Fruit fly (Drosophila melanogaster) whole organism, embryonic: ENCODE measurements around the gene CG8379.

Experiments used
- Atf6 ChIP-seq: fragments of 200-800 bp; sonication (Bioruptor generic); IDR thresholded peaks from 2 replicates; pipeline ENCODE4 v1.3.6; 2022; ENCODE audit warnings: missing biosample characterization, missing genetic modification characterization
- CG10267 ChIP-seq: fragments of 200-800 bp; sonication (Bioruptor generic); optimal IDR thresholded peaks from 2 replicates; lab custom pipeline; 2018; ENCODE audit warnings: missing biosample characterization, mild to moderate bottlenecking, missing genetic modification characterization, moderate library complexity
- CG12219 ChIP-seq: fragments of 200-800 bp; sonication (Bioruptor generic); optimal IDR thresholded peaks from 3 replicates; lab custom pipeline; 2018; ENCODE audit warnings: missing biosample characterization, mild to moderate bottlenecking, missing genetic modification characterization
- CG14014 ChIP-seq: fragments of 200-800 bp; sonication (Bioruptor generic); IDR thresholded peaks from 2 replicates; pipeline ENCODE4 v1.3.6; 2022; ENCODE audit warnings: missing biosample characterization, missing genetic modification characterization
- CG14667 ChIP-seq: fragments of 200-800 bp; sonication (Bioruptor generic); IDR thresholded peaks from 2 replicates; pipeline ENCODE4 v1.3.6; 2022; ENCODE audit warnings: missing biosample characterization, missing genetic modification characterization
- CG15073 ChIP-seq: fragments of 200-800 bp; sonication (Bioruptor generic); optimal IDR thresholded peaks from 2 replicates; lab custom pipeline; 2016; ENCODE audit warnings: missing biosample characterization, missing genetic modification characterization
- CG15479 ChIP-seq: fragments of 200-800 bp; sonication (Bioruptor generic); optimal IDR thresholded peaks from 3 replicates; lab custom pipeline; 2019; ENCODE audit warnings: missing biosample characterization, mild to moderate bottlenecking, missing genetic modification characterization, moderate library complexity
- CG15514 ChIP-seq: fragments of 200-800 bp; sonication (Bioruptor generic); optimal IDR thresholded peaks from 3 replicates; lab custom pipeline; 2017; ENCODE audit warnings: missing biosample characterization, missing genetic modification characterization, mild to moderate bottlenecking, moderate library complexity, missing genetic modification reagents
- CG16779 ChIP-seq: fragments of 200-800 bp; sonication (Bioruptor generic); IDR thresholded peaks from 2 replicates; pipeline ENCODE4 v1.3.6; 2022; ENCODE audit warnings: missing biosample characterization, missing genetic modification characterization
- CG2875 ChIP-seq: fragments of 200-800 bp; sonication (Bioruptor generic); optimal IDR thresholded peaks from 2 replicates; lab custom pipeline; 2017; ENCODE audit warnings: missing biosample characterization, mild to moderate bottlenecking, missing genetic modification characterization, missing genetic modification reagents
- CG4328 ChIP-seq: fragments of 200-800 bp; sonication (Bioruptor generic); optimal IDR thresholded peaks from 3 replicates; lab custom pipeline; 2017; ENCODE audit warnings: missing biosample characterization, missing genetic modification reagents, missing genetic modification characterization
- CG4404 ChIP-seq: fragments of 200-800 bp; sonication (Bioruptor generic); IDR thresholded peaks from 2 replicates; pipeline ENCODE4 v1.3.6; 2022; ENCODE audit warnings: missing biosample characterization, missing genetic modification characterization
- CG4707 ChIP-seq: fragments of 200-800 bp; sonication (Bioruptor generic); optimal IDR thresholded peaks from 2 replicates; lab custom pipeline; 2018; ENCODE audit warnings: missing biosample characterization, mild to moderate bottlenecking, missing genetic modification characterization, moderate library complexity
- CG7357 ChIP-seq: fragments of 200-800 bp; sonication (Bioruptor generic); IDR thresholded peaks from 3 replicates; pipeline ENCODE4 v1.3.6; 2022; ENCODE audit warnings: missing biosample characterization, missing genetic modification characterization
- CG7556 ChIP-seq: fragments of 200-800 bp; sonication (Bioruptor generic); optimal IDR thresholded peaks from 2 replicates; lab custom pipeline; 2017; ENCODE audit warnings: missing biosample characterization, mild to moderate bottlenecking, missing genetic modification characterization
- CG7745 ChIP-seq: fragments of 200-800 bp; sonication (Bioruptor generic); optimal IDR thresholded peaks from 2 replicates; lab custom pipeline; 2018; ENCODE audit warnings: missing biosample characterization, mild to moderate bottlenecking, missing genetic modification characterization, moderate library complexity
- CG8765 ChIP-seq: fragments of 200-800 bp; sonication (Bioruptor generic); IDR thresholded peaks from 2 replicates; pipeline ENCODE4 v1.3.6; 2022; ENCODE audit warnings: missing biosample characterization, missing genetic modification characterization
- CTCF ChIP-seq: fragments of 200-800 bp; sonication (Bioruptor generic); optimal IDR thresholded peaks from 2 replicates; lab custom pipeline; 2017; ENCODE audit warnings: missing biosample characterization, mild to moderate bottlenecking, missing genetic modification characterization, moderate library complexity
- CkIIα-i1 ChIP-seq: fragments of 200-800 bp; sonication (Bioruptor generic); IDR thresholded peaks from 2 replicates; pipeline ENCODE4 v1.3.6; 2022; ENCODE audit warnings: missing biosample characterization, missing genetic modification characterization
- D19A ChIP-seq: fragments of 200-800 bp; optimal IDR thresholded peaks from 3 replicates; lab custom pipeline; 2019; ENCODE audit warnings: missing biosample characterization, mild to moderate bottlenecking, missing genetic modification characterization, moderate library complexity
- Dbx ChIP-seq: fragments of 200-800 bp; sonication (Bioruptor generic); IDR thresholded peaks from 3 replicates; pipeline ENCODE4 v1.3.6; 2022; ENCODE audit warnings: missing biosample characterization, missing genetic modification characterization
- Drgx ChIP-seq: fragments of 200-800 bp; sonication (Bioruptor generic); IDR thresholded peaks from 2 replicates; pipeline ENCODE4 v1.3.6; 2022; ENCODE audit warnings: missing biosample characterization, missing genetic modification characterization
- Hand ChIP-seq: fragments of 200-800 bp; sonication (Bioruptor generic); optimal IDR thresholded peaks from 2 replicates; lab custom pipeline; 2017; ENCODE audit warnings: mild to moderate bottlenecking, missing biosample characterization, missing genetic modification reagents, missing genetic modification characterization
- Oaz ChIP-seq: fragments of 200-800 bp; sonication (Bioruptor generic); IDR thresholded peaks from 2 replicates; pipeline ENCODE4 v1.3.6; 2022; ENCODE audit warnings: missing biosample characterization, missing genetic modification characterization
- Optix ChIP-seq: fragments of 200-800 bp; sonication (Bioruptor generic); IDR thresholded peaks from 3 replicates; pipeline ENCODE4 v1.3.6; 2022; ENCODE audit warnings: missing biosample characterization, missing genetic modification characterization
- Ptx1 ChIP-seq: fragments of 200-800 bp; sonication (Bioruptor generic); IDR thresholded peaks from 2 replicates; pipeline ENCODE4 v1.3.6; 2022; ENCODE audit warnings: missing biosample characterization, missing genetic modification characterization
- Xrp1 ChIP-seq: fragments of 200-800 bp; sonication (Bioruptor generic); IDR thresholded peaks from 2 replicates; pipeline ENCODE4 v1.3.6; 2022; ENCODE audit warnings: missing biosample characterization, missing genetic modification characterization
- YL-1 ChIP-seq: fragments of 200-800 bp; sonication (Bioruptor generic); optimal IDR thresholded peaks from 3 replicates; lab custom pipeline; 2017; ENCODE audit warnings: missing biosample characterization, mild to moderate bottlenecking, missing genetic modification characterization
- amos ChIP-seq: fragments of 200-800 bp; sonication (Bioruptor generic); IDR thresholded peaks from 2 replicates; pipeline ENCODE4 v1.3.6; 2022; ENCODE audit warnings: missing biosample characterization, missing genetic modification characterization; ENCODE audit not compliant: partially characterized antibody
- bab2 ChIP-seq: fragments of 200-800 bp; sonication (Bioruptor generic); optimal IDR thresholded peaks from 2 replicates; lab custom pipeline; 2016; ENCODE audit warnings: missing biosample characterization, missing genetic modification characterization
- croc ChIP-seq: fragments of 200-800 bp; sonication (Bioruptor generic); conservative IDR thresholded peaks from 3 replicates; pipeline ENCODE4 v1.3.6; 2022; ENCODE audit warnings: missing biosample characterization, missing genetic modification characterization
- disco-r ChIP-seq: fragments of 200-800 bp; sonication (Bioruptor generic); optimal IDR thresholded peaks from 2 replicates; lab custom pipeline; 2016; ENCODE audit warnings: missing biosample characterization, missing genetic modification characterization
- ems ChIP-seq: fragments of 200-800 bp; sonication (Bioruptor generic); optimal IDR thresholded peaks from 3 replicates; lab custom pipeline; 2016; ENCODE audit warnings: missing biosample characterization, missing genetic modification characterization
- exex ChIP-seq: fragments of 200-800 bp; sonication (Bioruptor generic); optimal IDR thresholded peaks from 4 replicates; lab custom pipeline; 2018; ENCODE audit warnings: missing biosample characterization, mild to moderate bottlenecking, missing genetic modification characterization, moderate library complexity
- eyg ChIP-seq: fragments of 200-800 bp; sonication (Bioruptor generic); optimal IDR thresholded peaks from 3 replicates; lab custom pipeline; 2016; ENCODE audit warnings: missing biosample characterization, missing genetic modification characterization
- klu ChIP-seq: fragments of 200-800 bp; sonication (Bioruptor generic); IDR thresholded peaks from 2 replicates; pipeline ENCODE4 v1.3.6; 2022; ENCODE audit warnings: missing biosample characterization, missing genetic modification characterization
- lilli ChIP-seq: fragments of 200-800 bp; sonication (Bioruptor generic); optimal IDR thresholded peaks from 3 replicates; lab custom pipeline; 2016; ENCODE audit warnings: missing biosample characterization, missing genetic modification characterization
- lola ChIP-seq, 3 experiments: fragments of >200 bp in 2 of 3; fragments of 200-800 bp in 1 of 3; sonication (Bioruptor generic) in 1 of 3; optimal IDR thresholded peaks; 2 replicates each; lab custom pipeline; 2017 to 2019; ENCODE audit warnings: missing biosample characterization in 3 of 3, missing genetic modification characterization in 3 of 3, mild to moderate bottlenecking in 1 of 3, moderate library complexity in 1 of 3
- mirr ChIP-seq: fragments of 200-800 bp; sonication (Bioruptor generic); optimal IDR thresholded peaks from 3 replicates; lab custom pipeline; 2018; ENCODE audit warnings: missing biosample characterization, mild to moderate bottlenecking, missing genetic modification characterization
- nom ChIP-seq: fragments of 200-800 bp; sonication (Bioruptor generic); optimal IDR thresholded peaks from 2 replicates; lab custom pipeline; 2017; ENCODE audit warnings: missing biosample characterization, missing genetic modification characterization, mild to moderate bottlenecking, moderate library complexity, missing genetic modification reagents
- pfk ChIP-seq: fragments of 200-800 bp; sonication (Bioruptor generic); optimal IDR thresholded peaks from 2 replicates; lab custom pipeline; 2018; ENCODE audit warnings: missing biosample characterization, mild to moderate bottlenecking, missing genetic modification characterization, moderate library complexity
- sc ChIP-seq, 3 experiments: fragments of >200 bp in 2 of 3; fragments of 200-800 bp in 1 of 3; sonication (Bioruptor generic) in 1 of 3; optimal IDR thresholded peaks; 2 replicates in 2 of 3; 3 replicates in 1 of 3; lab custom pipeline; 2017; ENCODE audit warnings: mild to moderate bottlenecking in 1 of 3, missing biosample characterization in 1 of 3, missing genetic modification characterization in 1 of 3, missing genetic modification reagents in 1 of 3
- sima ChIP-seq: fragments of 200-800 bp; sonication (Bioruptor generic); optimal IDR thresholded peaks from 2 replicates; lab custom pipeline; 2016; ENCODE audit warnings: missing biosample characterization, missing genetic modification characterization
- sr ChIP-seq: fragments of 200-800 bp; sonication (Bioruptor generic); IDR thresholded peaks from 3 replicates; pipeline ENCODE4 v1.3.6; 2022; ENCODE audit warnings: missing biosample characterization, missing genetic modification characterization
- ssp ChIP-seq: fragments of 200-800 bp; sonication (Bioruptor generic); IDR thresholded peaks from 2 replicates; pipeline ENCODE4 v1.3.6; 2022; ENCODE audit warnings: missing biosample characterization, missing genetic modification characterization
- tx ChIP-seq: fragments of 200-800 bp; sonication (Bioruptor generic); optimal IDR thresholded peaks from 2 replicates; lab custom pipeline; 2016; ENCODE audit warnings: missing biosample characterization, missing genetic modification characterization
- unc-4 ChIP-seq: fragments of 200-800 bp; sonication (Bioruptor generic); IDR thresholded peaks from 2 replicates; pipeline ENCODE4 v1.3.6; 2022; ENCODE audit warnings: missing biosample characterization, missing genetic modification characterization; ENCODE audit not compliant: partially characterized antibody
- usp ChIP-seq: fragments of >200 bp; optimal IDR thresholded peaks from 2 replicates; lab custom pipeline; 2017; ENCODE audit warnings: missing biosample characterization, missing genetic modification characterization
- yki ChIP-seq: fragments of >200 bp; optimal IDR thresholded peaks from 3 replicates; lab custom pipeline; 2018
- zf30C ChIP-seq: fragments of 200-800 bp; sonication (Bioruptor generic); optimal IDR thresholded peaks from 3 replicates; lab custom pipeline; 2018; ENCODE audit warnings: missing biosample characterization, mild to moderate bottlenecking, missing genetic modification characterization

Gene CG8379

DNA sequence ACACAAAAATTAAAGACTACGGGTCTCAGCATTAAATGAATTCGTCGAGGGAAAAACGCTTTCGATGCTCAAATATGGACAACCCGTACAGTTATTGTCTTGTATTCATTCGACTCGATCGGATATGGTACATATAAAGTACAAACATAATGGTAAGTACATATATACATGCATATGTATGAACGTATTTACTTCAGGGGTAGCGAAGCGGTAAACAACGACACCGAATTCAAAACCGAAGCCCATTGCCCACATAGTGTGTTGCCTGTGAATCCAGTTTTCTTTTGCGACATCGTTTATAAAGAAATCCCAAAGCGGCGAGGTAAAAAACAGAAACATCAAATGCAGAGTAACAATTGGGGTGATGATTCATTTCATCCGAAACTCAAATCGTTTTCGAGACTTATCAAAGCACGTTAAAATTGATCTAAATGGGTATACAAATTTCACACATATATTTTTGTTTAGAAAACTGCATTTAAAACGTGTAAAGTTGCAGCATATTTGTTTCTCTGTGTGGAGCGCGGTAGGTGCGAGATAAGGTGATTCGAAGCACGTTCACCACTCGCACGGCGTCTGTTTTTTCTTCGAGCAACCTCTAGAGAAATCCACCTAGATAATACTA, 11.8 kb upstream of the CG8379 start (continued):
- TF ChIP-seq CG7745 (tag; lab: Kevin White, UChicago), result no peak
- TF ChIP-seq croc, result peak; percentile 27; the same call in 1 of the 3 replicates
- TF ChIP-seq CG2875 (GFP tag; lab: Kevin White, UChicago), result no peak
- peak; percentile 20 for TF ChIP-seq CG10267 (tag; lab: Kevin White, UChicago)
- TF ChIP-seq CG4404 (GFP tag; lab: Robert Waterston, UW), result no peak; the same call in 1 of the 2 replicates
- peak; percentile 36 for TF ChIP-seq CG12219
- TF ChIP-seq sr (GFP tag; lab: Robert Waterston, UW), result no peak
- peak in 1 of 3 experiments; percentile 16 for TF ChIP-seq lola (GFP tag; optimal IDR thresholded peaks at IDR 0.05; lab: Kevin White, UChicago)
- no peak for TF ChIP-seq CkIIα-i1 (GFP tag; lab: Robert Waterston, UW)
- TF ChIP-seq CG8765 (GFP tag; lab: Robert Waterston, UW), result no peak
- no peak for TF ChIP-seq CG4328 (GFP tag; lab: Kevin White, UChicago)
- 0 out of 3 replicates have a peak, but pooled peaks have one; percentile 54 for TF ChIP-seq Dbx (GFP tag; lab: Robert Waterston, UW)
- TF ChIP-seq Xrp1, result peak; percentile 77
- peak; percentile 51 for TF ChIP-seq CG4707 (GFP tag; lab: Kevin White, UChicago)
- no peak for TF ChIP-seq eyg (GFP tag; lab: Kevin White, UChicago)
- TF ChIP-seq zf30C, result no peak
- no peak for TF ChIP-seq CTCF (GFP tag; lab: Kevin White, UChicago)
- no peak for TF ChIP-seq unc-4 (GFP tag; lab: Robert Waterston, UW)
- TF ChIP-seq Optix, result no peak
- TF ChIP-seq sc (optimal IDR thresholded peaks at IDR 0.05; lab: Kevin White, UChicago), result no peak
- peak; percentile 14 for TF ChIP-seq sc (GFP tag; optimal IDR thresholded peaks at IDR 0.05; lab: Kevin White, UChicago)
- no peak for TF ChIP-seq CG16779 (GFP tag; lab: Robert Waterston, UW)
- peak; percentile 21 for TF ChIP-seq tx (GFP tag; lab: Kevin White, UChicago)
- no peak for TF ChIP-seq CG7556 (GFP tag; lab: Kevin White, UChicago)
- no peak for TF ChIP-seq disco-r (GFP tag; lab: Kevin White, UChicago)
- TF ChIP-seq bab2 (GFP tag; lab: Kevin White, UChicago), result peak; percentile 56
- TF ChIP-seq CG7357 (GFP tag; lab: Robert Waterston, UW), result 0 out of 3 replicates have a peak, but pooled peaks have one; percentile 40
- TF ChIP-seq nom (GFP tag; lab: Kevin White, UChicago), result peak; percentile 40
- no peak for TF ChIP-seq ssp (GFP tag; lab: Robert Waterston, UW)
- peak; percentile 31 for TF ChIP-seq mirr
- peak; percentile 71 for TF ChIP-seq Ptx1 (GFP tag; lab: Robert Waterston, UW)
- peak; percentile 55; the same call in 1 of the 2 replicates for TF ChIP-seq CG14014 (GFP tag; lab: Robert Waterston, UW)
- TF ChIP-seq lilli, result peak; percentile 59
- no peak for TF ChIP-seq YL-1 (GFP tag; lab: Kevin White, UChicago)
- no peak for TF ChIP-seq usp (GFP tag; lab: Kevin White, UChicago)
- no peak for TF ChIP-seq ems (GFP tag; lab: Kevin White, UChicago)
- peak; percentile 94 for TF ChIP-seq Drgx (GFP tag; lab: Robert Waterston, UW)
- TF ChIP-seq D19A (tag; lab: Kevin White, UChicago), result peak; percentile 31
- TF ChIP-seq klu (GFP tag; lab: Robert Waterston, UW), result 0 out of 2 replicates have a peak, but pooled peaks have one; percentile 27
- TF ChIP-seq CG15073, result no peak
- no peak for TF ChIP-seq exex (tag; lab: Kevin White, UChicago)
- 0 out of 2 replicates have a peak, but pooled peaks have one; percentile 28 for TF ChIP-seq CG14667
- TF ChIP-seq CG15479 (GFP tag; lab: Kevin White, UChicago), result no peak
- TF ChIP-seq Oaz (GFP tag; lab: Robert Waterston, UW), result 0 out of 2 replicates have a peak, but pooled peaks have one; percentile 47
- TF ChIP-seq Hand (GFP tag; lab: Kevin White, UChicago), result peak; percentile 29
- no peak; the same call in 1 of the 2 replicates for TF ChIP-seq Atf6 (GFP tag; lab: Robert Waterston, UW)
- peak; percentile 34 for TF ChIP-seq pfk
- no peak; the same call in 1 of the 2 replicates for TF ChIP-seq amos (GFP tag; lab: Robert Waterston, UW)
- TF ChIP-seq sima, result no peak
- TF ChIP-seq CG15514 (GFP tag; lab: Kevin White, UChicago), result no peak
- no peak for TF ChIP-seq yki (lab: Kevin White, UChicago)
